Worm (Caenorhabditis elegans) whole organism, young adult: Measurements from ENCODE around the gene unc-10.

ENCODE experiments used
- B0019.2 ChIP-seq: fragments of 200-800 bp; sonication (Bioruptor generic); conservative IDR thresholded peaks from 2 replicates; pipeline ENCODE4 v1.3.6; 2022; ENCODE audit warnings: missing genetic modification reagents, missing genetic modification characterization, missing compliant biosample characterization
- B0336.3 ChIP-seq: fragments of 200-800 bp; sonication (Bioruptor generic); IDR thresholded peaks from 2 replicates; pipeline ENCODE4 v1.3.6; 2022; ENCODE audit warnings: missing genetic modification characterization, missing compliant biosample characterization
- C17E4.6 ChIP-seq: fragments of 200-800 bp; sonication (Bioruptor generic); IDR thresholded peaks from 2 replicates; pipeline ENCODE4 v1.3.6; 2022; ENCODE audit warnings: missing genetic modification reagents, missing genetic modification characterization, missing compliant biosample characterization
- D2030.7 ChIP-seq: fragments of 200-800 bp; sonication (Bioruptor generic); IDR thresholded peaks from 2 replicates; pipeline ENCODE4 v1.3.6; 2022; ENCODE audit warnings: missing genetic modification reagents, missing genetic modification characterization, missing compliant biosample characterization
- F22D6.2 ChIP-seq: sonication (generic microtip); optimal IDR thresholded peaks from 2 replicates; lab custom pipeline; 2016; ENCODE audit warnings: mild to moderate bottlenecking, missing genetic modification characterization, missing compliant biosample characterization
- F57A8.1 ChIP-seq: fragments of 200-800 bp; sonication (Bioruptor generic); optimal IDR thresholded peaks from 2 replicates; lab custom pipeline; 2018; ENCODE audit warnings: mild to moderate bottlenecking, missing genetic modification characterization, moderate library complexity, missing compliant biosample characterization
- F57C9.4 ChIP-seq: sonication (generic microtip); optimal IDR thresholded peaks from 2 replicates; lab custom pipeline; 2017; ENCODE audit warnings: mild to moderate bottlenecking, missing genetic modification characterization, missing compliant biosample characterization
- T07F8.4 ChIP-seq: sonication (generic microtip); optimal IDR thresholded peaks from 2 replicates; lab custom pipeline; 2016; ENCODE audit warnings: mild to moderate bottlenecking, missing genetic modification characterization, moderate library complexity, missing compliant biosample characterization
- Y95B8A.8 ChIP-seq: fragments of 200-800 bp; sonication (Bioruptor generic); IDR thresholded peaks from 2 replicates; pipeline ENCODE4 v1.3.6; 2022; ENCODE audit warnings: missing genetic modification reagents, missing genetic modification characterization, missing compliant biosample characterization
- ZK185.1 ChIP-seq: sonication (generic microtip); optimal IDR thresholded peaks from 2 replicates; lab custom pipeline; 2016; ENCODE audit warnings: mild to moderate bottlenecking, missing genetic modification characterization, missing compliant biosample characterization; ENCODE audit not compliant: poor library complexity, severe bottlenecking
- ccch-3 ChIP-seq: fragments of 200-800 bp; sonication (Bioruptor generic); optimal IDR thresholded peaks from 2 replicates; lab custom pipeline; 2018; ENCODE audit warnings: mild to moderate bottlenecking, missing genetic modification characterization, missing compliant biosample characterization
- cebp-1 ChIP-seq, 2 experiments: fragments of 200-800 bp in 1 of 2; sonication (Bioruptor generic) in 1 of 2; sonication (generic microtip) in 1 of 2; IDR thresholded peaks in 1 of 2; optimal IDR thresholded peaks in 1 of 2; 2 replicates each; pipeline versions ENCODE4 v1.3.6 to Lab custom; 2017 to 2022; ENCODE audit warnings: missing compliant biosample characterization in 2 of 2, missing genetic modification characterization in 2 of 2, mild to moderate bottlenecking in 1 of 2, missing genetic modification reagents in 1 of 2, moderate library complexity in 1 of 2
- ceh-100 ChIP-seq: fragments of 200-800 bp; sonication (Bioruptor generic); IDR thresholded peaks from 2 replicates; pipeline ENCODE4 v1.3.6; 2022; ENCODE audit warnings: missing genetic modification reagents, missing genetic modification characterization, missing compliant biosample characterization
- ceh-27 ChIP-seq: fragments of 200-800 bp; sonication (Bioruptor generic); optimal IDR thresholded peaks from 2 replicates; lab custom pipeline; 2018; ENCODE audit warnings: mild to moderate bottlenecking, missing genetic modification characterization, moderate library complexity, missing compliant biosample characterization
- ceh-79 ChIP-seq: sonication (generic microtip); optimal IDR thresholded peaks from 2 replicates; lab custom pipeline; 2017; ENCODE audit warnings: mild to moderate bottlenecking, missing genetic modification characterization, missing compliant biosample characterization
- die-1 ChIP-seq: sonication (generic microtip); optimal IDR thresholded peaks from 2 replicates; lab custom pipeline; 2016; ENCODE audit warnings: missing genotype, mild to moderate bottlenecking, missing genetic modification characterization, missing compliant biosample characterization
- dox-1 ChIP-seq: fragments of 200-800 bp; sonication (Bioruptor generic); IDR thresholded peaks from 2 replicates; pipeline ENCODE4 v1.3.6; 2022; ENCODE audit warnings: missing genetic modification reagents, missing genetic modification characterization, missing compliant biosample characterization
- dpl-1 ChIP-seq: fragments of 150-350 bp; optimal IDR thresholded peaks from 2 replicates; lab custom pipeline; 2014; ENCODE audit warnings: missing biosample characterization, missing genetic modification reagents, missing genetic modification characterization
- ekl-4 ChIP-seq: fragments of 200-800 bp; sonication (Bioruptor generic); IDR thresholded peaks from 2 replicates; pipeline ENCODE4 v1.3.6; 2022; ENCODE audit warnings: missing genetic modification reagents, missing genetic modification characterization, missing compliant biosample characterization
- ets-4 ChIP-seq: fragments of 200-800 bp; sonication (Bioruptor generic); optimal IDR thresholded peaks from 2 replicates; lab custom pipeline; 2018; ENCODE audit warnings: mild to moderate bottlenecking, missing genetic modification characterization, missing compliant biosample characterization
- gei-17 ChIP-seq: fragments of 200-800 bp; sonication (Bioruptor generic); optimal IDR thresholded peaks from 2 replicates; lab custom pipeline; 2018; ENCODE audit warnings: mild to moderate bottlenecking, missing genetic modification characterization, missing compliant biosample characterization
- hmg-20 ChIP-seq: fragments of 200-800 bp; sonication (Bioruptor generic); IDR thresholded peaks from 2 replicates; pipeline ENCODE4 v1.3.6; 2022; ENCODE audit warnings: missing genetic modification reagents, missing genetic modification characterization, missing compliant biosample characterization
- hsf-1 ChIP-seq: fragments of 200-800 bp; sonication (Bioruptor generic); IDR thresholded peaks from 2 replicates; pipeline ENCODE4 v1.3.6; 2022; ENCODE audit warnings: missing genetic modification reagents, missing genetic modification characterization, missing compliant biosample characterization
- let-526 ChIP-seq: fragments of 200-800 bp; sonication (Bioruptor generic); IDR thresholded peaks from 2 replicates; pipeline ENCODE4 v1.3.6; 2022; ENCODE audit warnings: missing genetic modification reagents, missing genetic modification characterization, missing compliant biosample characterization
- lin-26 ChIP-seq: fragments of 200-800 bp; sonication (Bioruptor generic); IDR thresholded peaks from 2 replicates; pipeline ENCODE4 v1.3.6; 2022; ENCODE audit warnings: missing genetic modification reagents, missing genetic modification characterization, missing compliant biosample characterization
- lin-35 ChIP-seq, 3 experiments: fragments of 150-350 bp in 2 of 3; sonication (generic microtip) in 1 of 3; optimal IDR thresholded peaks; 2 replicates each; lab custom pipeline; 2014 to 2018; ENCODE audit warnings: missing biosample characterization in 3 of 3, missing genetic modification characterization in 3 of 3, missing genetic modification reagents in 3 of 3
- lsl-1 ChIP-seq: fragments of 200-800 bp; sonication (Bioruptor generic); optimal IDR thresholded peaks from 2 replicates; lab custom pipeline; 2018; ENCODE audit warnings: mild to moderate bottlenecking, missing genetic modification characterization, moderate library complexity, missing compliant biosample characterization
- lsy-27 ChIP-seq: sonication (generic microtip); optimal IDR thresholded peaks from 2 replicates; lab custom pipeline; 2017; ENCODE audit warnings: missing genetic modification characterization, mild to moderate bottlenecking, missing compliant biosample characterization, antibody characterized with exemption, missing genotype, borderline replicate concordance; ENCODE audit not compliant: insufficient read depth
- madf-10 ChIP-seq: sonication (generic microtip); optimal IDR thresholded peaks from 2 replicates; lab custom pipeline; 2016; ENCODE audit warnings: mild to moderate bottlenecking, missing genetic modification characterization, missing compliant biosample characterization
- madf-3 ChIP-seq: fragments of 200-800 bp; sonication (Bioruptor generic); IDR thresholded peaks from 2 replicates; pipeline ENCODE4 v1.3.6; 2022; ENCODE audit warnings: missing genetic modification reagents, missing genetic modification characterization, missing compliant biosample characterization
- madf-8 ChIP-seq: fragments of 200-800 bp; sonication (Bioruptor generic); conservative IDR thresholded peaks from 2 replicates; pipeline ENCODE4 v1.3.6; 2022; ENCODE audit warnings: missing genetic modification reagents, missing genetic modification characterization, missing compliant biosample characterization
- mel-28 ChIP-seq: sonication (generic microtip); optimal IDR thresholded peaks from 2 replicates; lab custom pipeline; 2016; ENCODE audit warnings: borderline replicate concordance, mild to moderate bottlenecking, missing genetic modification characterization, missing compliant biosample characterization
- mxl-1 ChIP-seq: sonication (generic microtip); optimal IDR thresholded peaks from 2 replicates; lab custom pipeline; 2016; ENCODE audit warnings: missing genetic modification characterization, missing compliant biosample characterization
- nhr-120 ChIP-seq: fragments of 200-800 bp; sonication (Bioruptor generic); IDR thresholded peaks from 2 replicates; pipeline ENCODE4 v1.3.6; 2022; ENCODE audit warnings: missing genetic modification characterization, missing compliant biosample characterization
- nhr-27 ChIP-seq: fragments of 200-800 bp; sonication (Bioruptor generic); optimal IDR thresholded peaks from 2 replicates; lab custom pipeline; 2018; ENCODE audit warnings: mild to moderate bottlenecking, missing genetic modification characterization, moderate library complexity, missing compliant biosample characterization
- nhr-80 ChIP-seq: sonication (generic microtip); optimal IDR thresholded peaks from 2 replicates; lab custom pipeline; 2016; ENCODE audit warnings: missing genetic modification characterization, missing compliant biosample characterization
- pbrm-1 ChIP-seq: fragments of 200-800 bp; sonication (Bioruptor generic); IDR thresholded peaks from 2 replicates; pipeline ENCODE4 v1.3.6; 2022; ENCODE audit warnings: missing genetic modification reagents, missing genetic modification characterization, missing compliant biosample characterization
- pha-4 ChIP-seq: fragments of 150-350 bp; sonication (generic microtip); optimal IDR thresholded peaks from 2 replicates; lab custom pipeline; 2014; ENCODE audit warnings: missing biosample characterization, missing genetic modification reagents, missing genetic modification characterization
- rec-8 ChIP-seq, 2 experiments: sonication (generic microtip); optimal IDR thresholded peaks; 2 replicates each; lab custom pipeline; 2016; ENCODE audit warnings: mild to moderate bottlenecking in 2 of 2, missing genetic modification characterization in 2 of 2, missing genetic modification reagents in 2 of 2, missing genotype in 2 of 2, missing biosample characterization in 1 of 2, missing compliant biosample characterization in 1 of 2, moderate library complexity in 1 of 2
- sea-2 ChIP-seq: fragments of 200-800 bp; sonication (Bioruptor generic); IDR thresholded peaks from 2 replicates; pipeline ENCODE4 v1.3.6; 2022; ENCODE audit warnings: missing genetic modification characterization, missing compliant biosample characterization
- somi-1 ChIP-seq: fragments of 200-800 bp; sonication (Bioruptor generic); optimal IDR thresholded peaks from 2 replicates; lab custom pipeline; 2018; ENCODE audit warnings: mild to moderate bottlenecking, missing genetic modification characterization, missing compliant biosample characterization
- tbp1 ChIP-seq: fragments of 200-800 bp; sonication (Bioruptor generic); optimal IDR thresholded peaks from 2 replicates; lab custom pipeline; 2018; ENCODE audit warnings: mild to moderate bottlenecking, missing genetic modification characterization, missing compliant biosample characterization
- tlf-1 ChIP-seq: fragments of 200-800 bp; sonication (Bioruptor generic); optimal IDR thresholded peaks from 2 replicates; lab custom pipeline; 2018; ENCODE audit warnings: mild to moderate bottlenecking, missing genetic modification characterization, missing compliant biosample characterization
- unc-130 ChIP-seq: sonication (generic microtip); optimal IDR thresholded peaks from 2 replicates; lab custom pipeline; 2016; ENCODE audit warnings: missing genetic modification reagents, missing genetic modification characterization, missing compliant biosample characterization
- zfh-2 ChIP-seq: fragments of 200-800 bp; sonication (Bioruptor generic); conservative IDR thresholded peaks from 2 replicates; pipeline ENCODE4 v1.3.6; 2022; ENCODE audit warnings: missing genetic modification reagents, missing genetic modification characterization, missing compliant biosample characterization
- ztf-22 ChIP-seq: fragments of 200-800 bp; sonication (Bioruptor generic); optimal IDR thresholded peaks from 2 replicates; lab custom pipeline; 2018; ENCODE audit warnings: mild to moderate bottlenecking, missing genetic modification characterization, moderate library complexity, missing compliant biosample characterization
- ztf-28 ChIP-seq: fragments of 200-800 bp; sonication (Bioruptor generic); IDR thresholded peaks from 2 replicates; pipeline ENCODE4 v1.3.6; 2022; ENCODE audit warnings: missing genetic modification reagents, missing genetic modification characterization, missing compliant biosample characterization
- ztf-6 ChIP-seq: fragments of 200-800 bp; sonication (Bioruptor generic); IDR thresholded peaks from 2 replicates; pipeline ENCODE4 v1.3.6; 2022; ENCODE audit warnings: missing genetic modification reagents, missing genetic modification characterization, missing compliant biosample characterization

Gene unc-10

ce11 chrX:7320115-7320711 lies 40.1 kb upstream of the unc-10 start, which contains the start of gene spp-5:
spp-5 (minus strand) TSS chrX:7320354.
- TF ChIP-seq ceh-100 (GFP tag; lab: Robert Waterston, UW), result no peak
- TF ChIP-seq mel-28 (tag; lab: Kevin White, UChicago), result no peak
- peak; percentile 94 for TF ChIP-seq nhr-80 (tag; lab: Kevin White, UChicago)
- TF ChIP-seq gei-17 (GFP tag; lab: Kevin White, UChicago), result no peak
- TF ChIP-seq nhr-27, result no peak
- TF ChIP-seq lsy-27 (tag; lab: Kevin White, UChicago), result no peak
- TF ChIP-seq T07F8.4 (tag; lab: Kevin White, UChicago), result no peak
- TF ChIP-seq Y95B8A.8 (GFP tag; lab: Robert Waterston, UW), result no peak
- no peak for TF ChIP-seq lin-35 (GFP tag; optimal IDR thresholded peaks at IDR 0.05; lab: Kevin White, UChicago)
- no peak for TF ChIP-seq lin-26
- TF ChIP-seq F22D6.2 (tag; lab: Kevin White, UChicago), result no peak
- no peak for TF ChIP-seq ceh-79 (tag; lab: Kevin White, UChicago)
- TF ChIP-seq zfh-2, result no peak
- no peak for TF ChIP-seq B0019.2 (GFP tag; lab: Robert Waterston, UW)
- TF ChIP-seq tlf-1, result no peak
- no peak for TF ChIP-seq somi-1 (GFP tag; lab: Kevin White, UChicago)
- TF ChIP-seq ets-4 (GFP tag; lab: Kevin White, UChicago), result peak; percentile 33
- TF ChIP-seq hmg-20, result no peak
- no peak for TF ChIP-seq rec-8 (tag; optimal IDR thresholded peaks at IDR 0.05; lab: Kevin White, UChicago)
- TF ChIP-seq mxl-1 (tag; lab: Kevin White, UChicago), result no peak
- TF ChIP-seq F57C9.4, result no peak
- no peak for TF ChIP-seq pha-4
- TF ChIP-seq ztf-28 (GFP tag; lab: Robert Waterston, UW), result no peak
- TF ChIP-seq hsf-1 (GFP tag; lab: Robert Waterston, UW), result no peak
- no peak for TF ChIP-seq F57A8.1 (GFP tag; lab: Kevin White, UChicago)
- no peak for TF ChIP-seq dpl-1 (GFP tag; lab: Kevin White, UChicago)
- no peak for TF ChIP-seq B0336.3 (GFP tag; lab: Robert Waterston, UW)
- TF ChIP-seq dox-1, result 0 out of 2 replicates have a peak, but pooled peaks have one; percentile 13
- no peak for TF ChIP-seq cebp-1 (GFP tag; IDR thresholded peaks at IDR 0.05; lab: Robert Waterston, UW)
- peak; percentile 28 for TF ChIP-seq cebp-1 (tag; optimal IDR thresholded peaks at IDR 0.05; lab: Kevin White, UChicago)
- TF ChIP-seq madf-3 (GFP tag; lab: Robert Waterston, UW), result no peak
- TF ChIP-seq ZK185.1 (tag; lab: Kevin White, UChicago), result peak; percentile 4
- peak; percentile 36 for TF ChIP-seq ztf-22
- TF ChIP-seq ekl-4 (GFP tag; lab: Robert Waterston, UW), result no peak
- peak; percentile 26 for TF ChIP-seq tbp1
- no peak for TF ChIP-seq C17E4.6 (GFP tag; lab: Robert Waterston, UW)

- no peak for TF ChIP-seq lsl-1 (GFP tag; lab: Kevin White, UChicago)
- no peak for TF ChIP-seq ccch-3 (GFP tag; lab: Kevin White, UChicago)
- TF ChIP-seq madf-10 (tag; lab: Kevin White, UChicago), result no peak
- no peak for TF ChIP-seq D2030.7 (GFP tag; lab: Robert Waterston, UW)
- no peak for TF ChIP-seq let-526 (GFP tag; lab: Robert Waterston, UW)
- no peak for TF ChIP-seq ztf-6 (GFP tag; lab: Robert Waterston, UW)
- TF ChIP-seq sea-2 (GFP tag; lab: Robert Waterston, UW), result no peak
- TF ChIP-seq ceh-27 (GFP tag; lab: Kevin White, UChicago), result no peak
- no peak for TF ChIP-seq pbrm-1 (GFP tag; lab: Robert Waterston, UW)
- TF ChIP-seq die-1 (tag; lab: Kevin White, UChicago), result no peak
- TF ChIP-seq nhr-120 (GFP tag; lab: Robert Waterston, UW), result no peak
- no peak for TF ChIP-seq madf-8 (GFP tag; lab: Robert Waterston, UW)
- TF ChIP-seq unc-130 (GFP tag; lab: Kevin White, UChicago), result no peak
Observed at ce11 chrX:7318639-7319038, 38.5 kb upstream of the unc-10 start, which contains the start of gene spp-4. spp-4 (minus strand) TSS chrX:7318756.
